Worm (Caenorhabditis elegans): Measurements from ENCODE around the gene best-12.

- TF ChIP-seq unc-130 (GFP tag; optimal IDR thresholded peaks at IDR 0.05) (no peak), mep-1 (tag; optimal IDR thresholded peaks at IDR 0.05) (no peak), fos-1 (tag; optimal IDR thresholded peaks at IDR 0.05) (no peak), nhr-77 (tag; optimal IDR thresholded peaks at IDR 0.05) (no peak), aly-2 (tag; optimal IDR thresholded peaks at IDR 0.05) (no peak), unc-39 (tag; optimal IDR thresholded peaks at IDR 0.05) (no peak), skn-1 (tag; optimal IDR thresholded peaks at IDR 0.05) (no peak), spr-3 (GFP tag; optimal IDR thresholded peaks at IDR 0.05) (no peak), nhr-48 (tag; optimal IDR thresholded peaks at IDR 0.05) (no peak)
Observed at ce11 chrV:16047052-16047451, 2.2 kb upstream of the best-12 start.

Data from whole organism, L4 larva.